Worm (Caenorhabditis elegans): ENCODE data around the gene clec-210.

DNA sequence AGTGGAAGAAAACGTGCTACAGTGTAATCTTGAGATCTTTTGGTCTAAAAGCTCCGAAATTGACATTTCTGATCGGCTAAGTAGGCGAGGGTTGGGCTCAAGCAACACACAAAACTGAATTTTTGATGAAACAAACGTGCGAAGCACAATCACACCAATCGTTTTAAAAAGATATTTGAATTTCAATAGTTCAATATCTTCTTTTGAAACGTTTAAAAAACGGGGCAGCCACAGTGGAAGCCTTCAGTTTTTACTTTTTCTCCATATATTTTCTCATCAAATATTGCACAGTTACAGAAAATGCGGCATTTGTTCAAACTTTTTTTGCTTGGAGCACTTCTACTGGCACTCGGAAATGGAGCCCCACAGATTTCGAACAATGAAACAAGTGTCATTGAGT, 48.1 kb downstream of the clec-210 start, which contains the start of gene C36C5.4:
- TF ChIP-seq aly-2 (tag; optimal IDR thresholded peaks at IDR 0.05) (no peak), nhr-237 (tag; optimal IDR thresholded peaks at IDR 0.05) (no peak), nhr-28 (tag; optimal IDR thresholded peaks at IDR 0.05) (no peak), lin-39 (tag; optimal IDR thresholded peaks at IDR 0.05) (no peak), eor-1 (tag; optimal IDR thresholded peaks at IDR 0.05) (no peak)

Data from whole organism, L3 larva.